Worm (Caenorhabditis elegans) whole organism, L4/young adult: ENCODE results near the gene mff-1.

ENCODE experiments used
- W03F9.2 ChIP-seq: fragments of 150-350 bp; optimal IDR thresholded peaks from 2 replicates; lab custom pipeline; 2014; ENCODE audit warnings: missing biosample characterization, missing genetic modification characterization
- dao-5 ChIP-seq: sonication (generic microtip); optimal IDR thresholded peaks from 2 replicates; lab custom pipeline; 2016; ENCODE audit warnings: missing genotype, missing genetic modification characterization, moderate library complexity, missing compliant biosample characterization
- him-1 ChIP-seq: sonication (generic microtip); optimal IDR thresholded peaks from 2 replicates; lab custom pipeline; 2016; ENCODE audit warnings: missing genotype, missing genetic modification reagents, missing genetic modification characterization, missing compliant biosample characterization

DNA sequence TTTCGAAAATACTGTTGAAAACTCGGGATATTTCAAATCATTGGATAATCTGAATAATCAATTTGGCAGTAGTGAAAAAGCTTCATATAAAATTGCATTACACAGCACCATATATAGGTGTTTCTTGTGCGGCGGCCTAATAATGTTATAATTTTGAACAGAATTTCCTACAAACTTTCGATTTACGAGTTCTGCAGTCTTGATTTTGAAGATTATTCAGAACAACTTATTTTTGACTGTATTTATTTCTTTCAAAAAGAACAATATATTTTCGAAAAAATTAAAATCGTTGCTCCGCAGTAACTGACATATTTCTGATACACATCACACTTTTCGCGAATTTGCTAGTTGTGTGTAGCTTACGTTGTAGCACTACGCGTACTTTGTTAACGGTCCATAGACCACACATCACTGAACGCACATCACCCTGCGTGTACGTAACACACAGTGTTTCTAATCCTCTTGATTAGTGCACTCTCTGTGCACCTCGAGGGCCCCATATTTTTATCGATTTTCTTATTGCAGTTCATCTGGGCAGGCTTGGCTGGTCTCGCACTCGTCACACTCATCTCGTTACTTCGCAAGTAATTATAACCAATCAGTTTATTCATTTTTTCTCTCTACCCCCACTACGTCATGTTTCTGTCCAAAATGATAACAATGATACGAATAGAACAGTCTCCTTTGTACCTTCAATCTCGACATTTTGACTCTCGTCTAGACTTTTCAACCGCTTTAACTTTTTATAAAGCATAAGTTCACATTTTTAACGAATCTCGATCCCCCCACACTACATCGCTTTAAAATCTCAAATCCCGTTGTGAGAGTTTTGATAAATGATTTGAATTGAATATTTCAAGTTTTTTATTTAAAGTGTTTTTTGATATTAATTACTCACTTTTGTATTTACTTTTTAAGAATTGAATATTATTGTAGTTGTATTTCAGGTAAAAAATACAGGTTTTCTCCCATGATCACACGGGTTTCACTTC is 3.8 kb upstream of the mff-1 start, which contains the start of the genes F11C1.1 and vwa-8:
- no peak for TF ChIP-seq dao-5
- no peak for TF ChIP-seq W03F9.2 (tag; lab: Kevin White, UChicago)
- TF ChIP-seq him-1 (tag; lab: Kevin White, UChicago): no peak
